Fruit fly (Drosophila melanogaster) whole organism, larva: ENCODE data around the gene SmD1.

ENCODE experiments used
- noc ChIP-seq: fragments of 200-800 bp; sonication (Bioruptor generic); optimal IDR thresholded peaks from 3 replicates; lab custom pipeline; 2019; ENCODE audit warnings: missing biosample characterization, mild to moderate bottlenecking, missing genetic modification characterization, moderate library complexity

Gene SmD1

DNA sequence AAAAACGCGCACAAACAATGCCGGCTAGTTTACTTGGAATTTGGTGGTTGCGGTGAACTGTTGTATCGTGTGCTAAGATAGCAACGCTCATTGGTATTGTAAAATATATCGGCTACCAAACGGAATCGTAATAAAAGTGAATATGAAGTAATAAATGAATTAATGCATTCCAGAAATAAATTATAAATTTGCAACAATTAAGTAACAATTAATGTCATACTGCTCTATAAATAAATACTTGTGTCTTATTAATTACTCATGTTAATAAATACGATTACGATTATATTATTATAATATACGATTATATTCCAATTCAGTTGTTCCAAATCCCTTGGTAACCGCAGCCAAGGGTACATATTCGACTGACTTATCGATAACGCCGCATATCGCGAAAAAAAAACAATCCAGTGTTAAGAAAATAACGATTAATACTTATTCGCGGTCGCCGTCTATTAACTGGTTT, at the start of gene SmD1, which contains the start of gene Ptp69D:
TSS of gene SmD1 (minus strand) at position 62 of the 463 bp plus-strand sequence.
TSS of gene Ptp69D (plus strand) at position 396 of the 463 bp plus-strand sequence.
- TF ChIP-seq noc (tag; lab: Kevin White, UChicago) = no peak

DNA sequence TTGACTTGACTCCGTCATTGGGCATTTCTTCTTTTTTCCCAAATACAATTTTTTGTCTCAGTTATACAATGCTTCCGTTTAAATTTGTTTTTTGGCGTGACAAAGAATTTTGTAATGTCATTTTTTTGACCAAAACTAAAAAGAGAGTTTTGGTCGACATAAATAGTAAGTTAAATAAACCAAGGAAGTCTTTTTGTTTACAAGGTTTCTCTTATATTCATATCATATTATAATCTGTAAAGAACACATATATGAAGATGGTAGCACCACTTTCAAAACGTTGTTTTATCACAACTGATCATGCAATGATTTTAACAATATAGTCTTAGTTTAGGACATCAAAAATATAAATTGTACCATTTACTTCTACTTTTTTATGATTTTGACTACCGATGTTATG, 46.6 kb upstream of the SmD1 start, which contains the start of the genes CG10969 and CG17666:
TSS of gene CG10969 (minus strand) at position 101 of the 400 bp plus-strand sequence.
TSS of gene CG17666 (plus strand) at position 329 of the 400 bp plus-strand sequence.
- TF ChIP-seq noc (tag; lab: Kevin White, UChicago) = no peak

DNA sequence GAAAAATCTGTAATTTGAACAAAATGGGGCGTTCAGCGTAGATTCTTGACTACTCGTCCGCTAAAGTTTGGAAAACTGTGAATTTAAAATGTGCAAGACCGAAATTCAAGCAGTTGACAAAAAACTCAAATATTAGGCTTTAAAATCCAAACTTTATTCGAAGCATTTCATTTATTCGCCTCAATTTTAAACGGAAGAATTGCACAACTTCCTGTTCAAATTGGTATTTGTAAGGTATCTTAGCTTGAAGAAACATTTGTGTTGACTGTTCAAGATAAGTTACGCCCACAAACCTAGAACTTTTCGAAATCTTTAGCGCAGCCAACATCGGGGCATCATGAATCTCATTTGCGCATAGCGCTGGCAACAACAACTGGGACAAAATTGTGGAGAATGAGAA, 44.2 kb upstream of the SmD1 start, which contains the start of gene CG32106:
TSS of gene CG32106 (minus strand) at position 101 of the 400 bp plus-strand sequence.
- no peak for TF ChIP-seq noc (tag; lab: Kevin White, UChicago)

DNA sequence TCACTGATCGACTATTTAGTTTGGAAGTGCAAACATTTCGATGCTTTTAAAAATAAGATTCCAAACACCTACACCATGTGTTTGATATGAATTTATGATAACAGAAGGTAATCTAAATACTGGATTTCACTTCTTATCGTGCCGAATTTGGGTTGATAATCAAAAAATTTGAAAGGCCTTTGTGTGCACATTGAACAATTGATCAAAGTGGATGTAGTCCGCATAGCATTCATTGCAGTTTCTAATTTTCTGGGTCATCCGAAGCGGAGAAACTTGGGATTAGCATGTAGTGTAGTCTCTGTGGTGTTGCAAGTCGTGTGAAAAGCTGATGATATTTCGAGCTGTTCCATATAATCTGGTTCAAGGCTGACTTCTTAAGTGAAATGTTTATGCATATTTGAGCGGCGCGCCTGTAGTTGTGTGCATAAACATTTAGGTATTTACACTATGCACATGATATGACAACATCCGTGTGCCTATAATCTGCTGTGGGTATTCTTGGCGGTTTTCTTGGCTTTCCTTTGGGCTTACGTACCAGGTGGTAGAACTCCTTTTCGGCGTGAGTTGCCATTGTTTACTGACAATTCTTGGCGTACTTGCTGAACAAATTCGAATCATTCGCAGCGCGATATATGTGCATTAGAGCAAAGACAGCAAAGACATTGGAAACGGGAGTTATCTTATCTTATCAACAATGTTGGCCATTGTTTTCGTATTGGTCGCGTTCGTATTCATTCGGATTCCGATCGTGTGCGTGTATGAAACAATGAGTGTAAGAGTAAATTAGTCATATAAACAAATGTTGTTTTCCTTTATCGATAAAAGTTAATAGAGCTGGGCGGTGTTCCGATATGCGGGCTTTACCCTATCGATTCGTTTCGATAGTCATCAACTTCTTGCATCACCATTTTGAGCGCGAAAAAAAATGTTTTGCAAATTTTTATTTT, 38.6 kb upstream of the SmD1 start, which contains the start of gene Hip1:
TSS of gene Hip1 (minus strand) at position 834 of the 947 bp plus-strand sequence.
- TF ChIP-seq noc (tag; lab: Kevin White, UChicago) = no peak

DNA sequence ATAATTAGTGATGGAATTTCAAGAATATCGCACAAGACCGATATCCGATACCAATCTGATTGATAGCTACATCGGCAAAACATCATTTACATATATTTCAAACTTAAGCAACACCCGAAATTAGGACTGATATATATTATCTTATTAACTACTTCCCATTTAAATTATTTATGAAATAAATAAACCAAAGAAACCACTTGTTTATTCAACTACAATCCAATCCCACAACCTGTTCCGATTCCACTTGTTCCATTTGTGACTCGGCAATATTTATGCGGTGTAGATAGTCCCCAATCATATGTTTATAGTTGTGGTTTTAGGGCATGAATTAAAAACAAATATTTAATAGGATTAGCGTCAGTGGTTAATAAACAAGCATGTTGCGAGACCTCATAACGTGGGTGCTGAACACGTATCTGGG, 20.4 kb upstream of the SmD1 start, which contains the start of the genes CG10973 and Vps13D:
TSS of gene CG10973 (minus strand) at position 6 of the 421 bp plus-strand sequence.
TSS of gene Vps13D (plus strand) at position 281 of the 421 bp plus-strand sequence.
- no peak for TF ChIP-seq noc (tag; lab: Kevin White, UChicago)

DNA sequence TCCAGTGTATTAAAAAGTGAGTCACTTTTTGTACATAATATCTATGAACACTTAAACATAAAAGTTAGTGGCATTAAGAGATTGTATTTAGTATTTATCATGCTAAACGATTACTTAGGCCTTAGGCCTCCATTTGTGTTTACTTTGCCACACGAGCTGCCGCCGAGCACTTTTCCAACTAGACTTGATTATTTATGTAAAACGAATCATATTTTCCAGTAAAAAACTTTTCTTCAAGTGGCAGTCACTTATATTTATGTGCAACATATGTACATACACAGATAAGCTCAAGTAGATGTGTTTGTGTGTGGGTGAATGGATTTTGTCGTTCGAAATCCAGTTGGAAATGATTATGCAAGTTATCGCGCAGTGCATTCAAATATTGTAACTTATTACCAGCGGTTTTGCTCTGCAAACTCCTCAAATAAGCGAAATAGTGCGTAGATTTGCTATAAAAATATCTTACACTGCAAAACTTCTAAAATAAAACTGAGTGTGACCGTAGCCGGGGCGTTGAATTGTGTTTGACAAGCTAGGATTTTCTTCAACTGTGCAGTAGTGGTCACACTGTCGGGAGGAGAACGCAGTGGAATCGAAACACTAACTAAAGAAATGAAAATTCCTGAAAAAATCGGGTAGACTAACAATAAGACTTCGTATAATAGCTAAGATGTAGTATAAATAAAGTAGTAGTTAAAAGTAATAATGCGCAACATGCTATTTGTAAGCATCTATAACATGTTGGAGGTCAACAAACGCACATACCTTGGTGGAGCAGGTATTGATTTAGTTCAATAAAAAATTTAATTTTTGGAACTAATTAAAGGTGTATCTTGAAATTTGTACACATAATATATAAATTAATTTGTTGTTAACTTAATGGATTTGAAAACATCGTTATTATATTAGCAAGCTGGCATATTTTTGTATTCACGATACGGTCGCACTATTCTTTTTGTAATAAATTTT, 15.4 kb upstream of the SmD1 start, which contains the start of the genes Klc and CG10984:
TSS of gene Klc (minus strand) at position 490 of the 969 bp plus-strand sequence.
TSS of gene CG10984 (plus strand) at position 553 of the 969 bp plus-strand sequence.
- TF ChIP-seq noc (tag; lab: Kevin White, UChicago) = no peak

DNA sequence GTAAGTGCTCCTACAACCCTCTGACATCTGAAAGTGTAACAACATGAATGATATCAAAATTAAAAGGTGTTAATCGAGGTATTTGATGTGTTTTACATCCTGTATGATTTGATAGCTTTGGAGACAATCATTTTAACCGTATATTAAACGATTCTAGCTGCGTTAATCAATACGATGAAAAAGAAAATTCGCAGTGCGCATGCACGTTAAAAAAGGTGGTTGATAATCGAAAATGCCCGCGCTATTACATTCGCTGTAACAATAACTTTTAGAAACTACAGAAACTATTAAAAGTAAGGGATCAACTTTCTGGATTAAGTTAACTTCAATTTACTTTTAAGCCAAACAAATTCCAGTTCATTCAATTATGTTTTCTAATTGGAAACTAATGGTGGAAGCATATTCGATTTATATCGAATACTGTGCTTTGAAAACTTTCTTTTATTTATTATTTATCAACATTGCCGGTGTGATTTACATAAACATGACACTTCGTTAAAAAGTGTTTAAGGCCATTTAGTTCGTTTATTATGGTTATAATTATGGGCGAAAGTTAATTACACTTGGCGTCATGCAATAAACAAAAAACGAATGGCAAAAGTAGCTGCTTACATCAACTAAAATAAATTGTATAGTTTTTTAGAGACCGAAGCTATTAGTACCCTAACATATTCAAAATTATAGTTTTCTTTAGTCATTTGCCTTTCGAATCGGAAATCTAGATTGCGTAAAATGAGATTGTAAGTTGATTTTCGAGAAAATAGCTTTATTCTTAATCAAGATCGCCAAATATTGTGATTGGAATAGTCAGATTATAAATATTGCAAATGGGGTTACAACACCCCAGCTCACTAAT, 14.5 kb upstream of the SmD1 start:
- TF ChIP-seq noc (tag; lab: Kevin White, UChicago) = no peak

DNA sequence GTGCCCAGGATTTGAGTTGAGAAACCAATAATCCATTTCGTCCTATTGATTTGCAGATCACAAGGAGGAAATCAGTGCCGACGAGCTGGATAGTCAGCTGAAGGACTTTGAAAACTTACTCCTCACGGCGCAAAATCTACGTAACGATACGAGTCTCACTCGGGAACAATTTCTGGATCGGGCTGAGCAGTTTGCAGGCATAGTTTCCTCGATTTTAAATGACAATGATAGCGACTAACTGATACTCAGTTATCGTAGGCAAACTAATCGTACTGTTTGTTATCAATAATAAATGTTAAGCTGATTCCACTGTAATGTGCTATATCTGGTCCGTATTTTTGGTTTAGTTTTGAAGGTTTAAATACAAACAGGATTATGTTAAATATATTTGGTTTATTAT, 11.8 kb upstream of the SmD1 start:
- TF ChIP-seq noc (tag; lab: Kevin White, UChicago) = no peak

DNA sequence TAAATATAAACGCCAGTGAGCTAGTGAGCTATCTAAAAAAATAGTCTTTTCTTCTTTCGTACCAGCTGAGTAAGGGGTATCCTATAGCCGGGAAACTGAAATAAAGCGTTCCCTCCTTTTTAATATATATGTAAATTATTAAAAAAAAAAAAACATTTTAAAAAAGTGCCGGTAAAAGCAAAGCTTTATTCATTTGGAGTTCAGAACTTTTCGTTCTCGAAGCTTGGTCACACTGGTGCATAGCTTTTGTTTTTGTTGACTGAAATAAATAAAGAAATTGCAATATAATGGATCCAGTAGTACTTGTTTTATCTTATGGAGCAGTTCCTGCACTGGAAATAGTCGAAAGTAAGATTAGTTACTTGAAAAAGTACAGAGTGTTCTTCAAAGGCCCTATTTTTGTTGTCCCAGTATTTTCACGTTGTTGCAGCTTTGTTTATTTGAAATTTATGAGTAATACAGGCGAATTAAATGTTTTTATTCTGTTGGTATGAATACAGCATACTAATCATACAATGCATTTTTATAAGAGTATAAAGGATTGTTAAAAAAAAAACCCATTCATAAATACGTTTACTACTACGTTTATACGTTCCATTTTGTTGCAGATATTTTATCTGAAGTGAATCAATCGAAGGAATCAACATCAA, 10.8 kb upstream of the SmD1 start, which contains the start of gene CG32109:
TSS of gene CG32109 (plus strand) at position 224 of the 650 bp plus-strand sequence.
- no peak for TF ChIP-seq noc (tag; lab: Kevin White, UChicago)

DNA sequence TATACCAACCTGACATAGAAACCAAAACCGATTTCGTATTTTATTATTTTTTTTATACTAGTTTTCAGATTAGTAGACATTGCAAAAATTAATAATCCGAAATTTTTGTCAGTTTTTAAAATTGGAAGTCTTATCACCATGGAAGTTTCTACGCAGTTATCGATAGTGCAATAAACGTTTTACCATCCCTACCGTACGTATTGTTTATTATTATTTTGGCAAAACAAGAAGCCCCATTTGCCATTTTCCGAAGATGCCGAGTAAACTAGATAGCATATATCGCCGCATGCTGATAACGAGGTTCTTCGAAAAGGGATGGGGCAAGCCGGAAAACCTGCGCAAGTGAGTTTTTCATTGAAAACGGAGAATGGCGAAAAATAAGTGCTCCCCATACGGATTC, 7.2 kb upstream of the SmD1 start, which contains the start of gene CG32112:
TSS of gene CG32112 (plus strand) at position 111 of the 400 bp plus-strand sequence.
- TF ChIP-seq noc (tag; lab: Kevin White, UChicago) = no peak

DNA sequence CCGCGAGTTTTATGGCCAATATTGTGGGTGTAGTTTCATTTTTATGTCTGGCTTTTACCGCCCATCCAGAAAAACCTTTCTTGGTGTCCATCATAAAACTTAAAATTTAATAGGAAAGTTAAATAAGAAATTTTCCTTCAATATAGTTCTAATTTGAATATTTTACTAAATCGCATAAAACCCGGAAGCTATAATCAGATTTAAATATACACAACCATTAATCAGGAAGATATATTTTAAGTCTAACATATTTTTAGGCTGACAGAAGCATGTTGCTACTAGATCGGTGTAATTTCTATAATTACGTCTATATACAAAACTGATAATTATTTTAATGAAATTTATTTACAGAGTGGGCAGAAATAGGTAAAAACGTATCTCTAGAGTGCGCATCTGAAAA, 1.3 kb upstream of the SmD1 start:
- no peak for TF ChIP-seq noc (tag; lab: Kevin White, UChicago)

DNA sequence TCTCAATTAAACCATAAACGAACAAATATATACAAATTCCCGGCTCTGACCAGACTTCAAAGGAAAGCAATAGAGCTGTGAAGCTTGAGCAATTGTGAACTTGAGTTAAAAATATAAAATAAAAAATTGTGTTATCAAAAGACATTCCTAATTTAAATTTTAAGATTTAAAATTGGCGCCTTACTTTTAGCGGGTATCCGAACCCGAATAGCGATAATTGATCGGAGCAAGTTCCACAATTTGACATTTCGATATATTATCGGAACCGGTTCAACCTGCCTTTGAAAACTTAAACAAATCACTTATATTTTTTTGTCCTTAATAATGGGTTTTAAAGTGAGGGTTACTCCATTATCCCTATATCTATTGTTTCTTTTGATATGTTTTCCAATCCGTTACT, 1.7 kb downstream of the SmD1 start:
- TF ChIP-seq noc (tag; lab: Kevin White, UChicago) = no peak

DNA sequence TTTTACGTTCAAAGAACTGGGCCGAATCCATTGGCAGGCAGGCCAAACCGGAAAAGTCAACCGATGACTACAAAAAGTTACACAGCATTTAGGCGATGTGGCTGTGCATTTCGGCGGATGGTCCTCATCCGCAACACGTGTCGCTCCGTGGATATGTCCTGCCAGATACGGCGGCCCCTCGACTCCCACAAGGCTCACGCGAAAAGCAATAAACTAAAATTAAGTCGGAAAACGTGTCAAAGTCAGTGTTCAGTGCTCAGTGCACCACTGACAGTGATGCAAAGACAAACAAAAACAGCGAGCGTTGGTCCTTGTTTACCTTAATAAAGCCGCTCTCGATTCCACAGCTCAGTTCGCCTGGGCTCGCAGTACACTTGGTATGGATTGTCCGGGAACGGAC, 4.8 kb downstream of the SmD1 start:
- TF ChIP-seq noc (tag; lab: Kevin White, UChicago) = no peak
